Worm (Caenorhabditis elegans) whole organism, L1 larva: ENCODE results near the gene C02F5.13.

Source experiments
- C04F5.9 ChIP-seq: sonication (generic microtip); optimal IDR thresholded peaks from 2 replicates; lab custom pipeline; 2016; ENCODE audit warnings: missing genetic modification characterization, missing compliant biosample characterization
- F16B12.6 ChIP-seq: fragments of 150-350 bp; optimal IDR thresholded peaks from 2 replicates; lab custom pipeline; 2014; ENCODE audit warnings: missing biosample characterization, missing genetic modification characterization
- Y116A8C.19 ChIP-seq: sonication (generic microtip); optimal IDR thresholded peaks from 2 replicates; lab custom pipeline; 2016; ENCODE audit warnings: missing compliant biosample characterization, missing genetic modification characterization, borderline replicate concordance
- aha-1 ChIP-seq: fragments of 150-350 bp; optimal IDR thresholded peaks from 2 replicates; lab custom pipeline; 2014; ENCODE audit warnings: missing biosample characterization, missing genetic modification characterization
- ceh-8 ChIP-seq: fragments of 200-800 bp; sonication (Bioruptor generic); optimal IDR thresholded peaks from 2 replicates; lab custom pipeline; 2018; ENCODE audit warnings: mild to moderate bottlenecking, missing genetic modification characterization, moderate library complexity, missing compliant biosample characterization
- ceh-82 ChIP-seq, 3 experiments: fragments of 150-350 bp in 1 of 3; sonication (generic microtip) in 2 of 3; optimal IDR thresholded peaks; 2 replicates each; lab custom pipeline; 2014 to 2017; ENCODE audit warnings: missing biosample characterization in 3 of 3, missing genetic modification characterization in 3 of 3
- ceh-88 ChIP-seq: fragments of 200-800 bp; sonication (Bioruptor generic); IDR thresholded peaks from 2 replicates; pipeline ENCODE4 v1.3.6; 2022; ENCODE audit warnings: missing genetic modification characterization, missing compliant biosample characterization
- ceh-90 ChIP-seq: sonication (generic microtip); optimal IDR thresholded peaks from 2 replicates; lab custom pipeline; 2016; ENCODE audit warnings: missing genetic modification characterization, missing compliant biosample characterization
- efl-1 ChIP-seq, 4 experiments: fragments of 150-350 bp; optimal IDR thresholded peaks in 3 of 4; peaks in 1 of 4; 1 replicate in 1 of 4; 2 replicates in 3 of 4; lab custom pipeline; 2014; ENCODE audit warnings: missing biosample characterization in 2 of 4, missing genetic modification characterization in 2 of 4, missing genetic modification reagents in 2 of 4
- efl-3 ChIP-seq: fragments of 200-800 bp; sonication (Bioruptor generic); optimal IDR thresholded peaks from 2 replicates; lab custom pipeline; 2018; ENCODE audit warnings: mild to moderate bottlenecking, missing genetic modification characterization, missing compliant biosample characterization
- egl-13 ChIP-seq: sonication (generic microtip); optimal IDR thresholded peaks from 2 replicates; lab custom pipeline; 2016; ENCODE audit warnings: missing genotype, missing genetic modification reagents, missing genetic modification characterization, missing compliant biosample characterization
- elt-3 ChIP-seq, 6 experiments: fragments of 150-350 bp in 1 of 6; sonication (generic microtip); optimal IDR thresholded peaks; 2 replicates each; lab custom pipeline; 2017 to 2018; ENCODE audit warnings: missing biosample characterization in 6 of 6, missing genetic modification characterization in 6 of 6, inconsistent platforms in 1 of 6
- fkh-10 ChIP-seq: sonication (generic microtip); optimal IDR thresholded peaks from 2 replicates; lab custom pipeline; 2017; ENCODE audit warnings: missing biosample characterization, missing genetic modification reagents, missing genetic modification characterization
- fkh-4 ChIP-seq: sonication (generic microtip); optimal IDR thresholded peaks from 2 replicates; lab custom pipeline; 2016; ENCODE audit warnings: missing compliant biosample characterization, missing genetic modification characterization, borderline replicate concordance
- fkh-8 ChIP-seq: sonication (generic microtip); optimal IDR thresholded peaks from 2 replicates; lab custom pipeline; 2016; ENCODE audit warnings: mild to moderate bottlenecking, missing genetic modification characterization, missing compliant biosample characterization
- fos-1 ChIP-seq: fragments of 150-350 bp; optimal IDR thresholded peaks from 2 replicates; lab custom pipeline; 2014; ENCODE audit warnings: missing biosample characterization, missing genetic modification characterization
- hlh-17 ChIP-seq: fragments of 200-800 bp; sonication (Bioruptor generic); optimal IDR thresholded peaks from 2 replicates; lab custom pipeline; 2018; ENCODE audit warnings: missing genetic modification characterization, mild to moderate bottlenecking, missing compliant biosample characterization, moderate library complexity, borderline replicate concordance
- hlh-4 ChIP-seq: sonication (generic microtip); optimal IDR thresholded peaks from 2 replicates; lab custom pipeline; 2016; ENCODE audit warnings: mild to moderate bottlenecking, missing genetic modification characterization, missing compliant biosample characterization
- irx-1 ChIP-seq: sonication (generic microtip); optimal IDR thresholded peaks from 2 replicates; lab custom pipeline; 2016; ENCODE audit warnings: missing genetic modification characterization, missing compliant biosample characterization
- isw-1 ChIP-seq: fragments of 200-800 bp; sonication (Bioruptor generic); IDR thresholded peaks from 2 replicates; pipeline ENCODE4 v1.3.6; 2022; ENCODE audit warnings: missing genetic modification characterization, missing compliant biosample characterization
- lin-13 ChIP-seq: fragments of 150-350 bp; optimal IDR thresholded peaks from 2 replicates; lab custom pipeline; 2014; ENCODE audit warnings: missing biosample characterization, missing genetic modification reagents, missing genetic modification characterization
- lin-14 ChIP-seq: fragments of 200-800 bp; sonication (Bioruptor generic); optimal IDR thresholded peaks from 2 replicates; lab custom pipeline; 2018; ENCODE audit warnings: mild to moderate bottlenecking, missing genetic modification characterization, moderate library complexity, missing compliant biosample characterization
- lin-35 ChIP-seq, 2 experiments: fragments of 150-350 bp; optimal IDR thresholded peaks; 2 replicates each; lab custom pipeline; 2014; ENCODE audit warnings: missing biosample characterization in 2 of 2, missing genetic modification characterization in 2 of 2, missing genetic modification reagents in 2 of 2
- lin-39 ChIP-seq: fragments of 150-350 bp; optimal IDR thresholded peaks from 2 replicates; lab custom pipeline; 2014; ENCODE audit warnings: missing biosample characterization, missing genetic modification reagents, missing genetic modification characterization
- lsy-2 ChIP-seq, 2 experiments: fragments of 150-350 bp; optimal IDR thresholded peaks; 2 replicates each; lab custom pipeline; 2014; ENCODE audit warnings: missing biosample characterization in 2 of 2, missing genetic modification characterization in 2 of 2
- mab-9 ChIP-seq: fragments of 200-800 bp; sonication (Bioruptor generic); IDR thresholded peaks from 2 replicates; pipeline ENCODE4 v1.3.6; 2022; ENCODE audit warnings: missing genetic modification reagents, missing genetic modification characterization, missing compliant biosample characterization
- mep-1 ChIP-seq: fragments of 150-350 bp; optimal IDR thresholded peaks from 2 replicates; lab custom pipeline; 2014; ENCODE audit warnings: missing biosample characterization, missing genetic modification characterization
- nhr-12 ChIP-seq: sonication (generic microtip); optimal IDR thresholded peaks from 2 replicates; lab custom pipeline; 2017; ENCODE audit warnings: missing biosample characterization, missing genetic modification characterization
- nhr-19 ChIP-seq: fragments of 200-800 bp; sonication (Bioruptor generic); conservative IDR thresholded peaks from 2 replicates; pipeline ENCODE4 v1.3.6; 2022; ENCODE audit warnings: missing genetic modification characterization, missing compliant biosample characterization
- nhr-20 ChIP-seq: sonication (generic microtip); optimal IDR thresholded peaks from 2 replicates; lab custom pipeline; 2016; ENCODE audit warnings: mild to moderate bottlenecking, missing genetic modification characterization, missing compliant biosample characterization
- nhr-28 ChIP-seq: fragments of 150-350 bp; optimal IDR thresholded peaks from 2 replicates; lab custom pipeline; 2014; ENCODE audit warnings: missing biosample characterization, missing genetic modification characterization
- nhr-71 ChIP-seq: sonication (generic microtip); optimal IDR thresholded peaks from 2 replicates; lab custom pipeline; 2016; ENCODE audit warnings: mild to moderate bottlenecking, missing genetic modification characterization, moderate library complexity, missing compliant biosample characterization
- nhr-84 ChIP-seq: sonication (generic microtip); optimal IDR thresholded peaks from 2 replicates; lab custom pipeline; 2017; ENCODE audit warnings: missing biosample characterization, missing genetic modification characterization
- nhr-85 ChIP-seq: sonication (generic microtip); peaks from one replicate; lab custom pipeline; 2016; ENCODE audit warnings: missing genetic modification characterization, inconsistent platforms, missing compliant biosample characterization
- pax-3 ChIP-seq: fragments of 200-800 bp; sonication (Bioruptor generic); optimal IDR thresholded peaks from 2 replicates; lab custom pipeline; 2018; ENCODE audit warnings: mild to moderate bottlenecking, missing genetic modification characterization, moderate library complexity, missing compliant biosample characterization
- pqm-1 ChIP-seq: sonication (generic microtip); optimal IDR thresholded peaks from 3 replicates; lab custom pipeline; 2017; ENCODE audit warnings: missing biosample characterization, missing genetic modification characterization
- rnt-1 ChIP-seq: sonication (generic microtip); optimal IDR thresholded peaks from 2 replicates; lab custom pipeline; 2016; ENCODE audit warnings: mild to moderate bottlenecking, missing genetic modification characterization, moderate library complexity, missing compliant biosample characterization
- snpc-4 ChIP-seq: fragments of 150-350 bp; optimal IDR thresholded peaks from 2 replicates; lab custom pipeline; 2014; ENCODE audit warnings: missing biosample characterization, missing genetic modification characterization
- snu-23 ChIP-seq: sonication (generic microtip); optimal IDR thresholded peaks from 2 replicates; lab custom pipeline; 2016; ENCODE audit warnings: missing genetic modification characterization, missing compliant biosample characterization
- sox-4 ChIP-seq: sonication (generic microtip); optimal IDR thresholded peaks from 2 replicates; lab custom pipeline; 2016; ENCODE audit warnings: missing genetic modification characterization, missing compliant biosample characterization
- sptf-1 ChIP-seq: fragments of 150-350 bp; optimal IDR thresholded peaks from 2 replicates; lab custom pipeline; 2014; ENCODE audit warnings: missing biosample characterization, missing genetic modification characterization
- sup-37 ChIP-seq: fragments of 200-800 bp; sonication (Bioruptor generic); optimal IDR thresholded peaks from 2 replicates; lab custom pipeline; 2018; ENCODE audit warnings: mild to moderate bottlenecking, missing genetic modification characterization, missing compliant biosample characterization
- swsn-7 ChIP-seq: sonication (generic microtip); optimal IDR thresholded peaks from 2 replicates; lab custom pipeline; 2016; ENCODE audit warnings: missing genetic modification characterization, missing compliant biosample characterization
- tlp-1 ChIP-seq: fragments of 150-350 bp; optimal IDR thresholded peaks from 2 replicates; lab custom pipeline; 2014; ENCODE audit warnings: missing biosample characterization, missing genetic modification characterization
- unc-62 ChIP-seq: fragments of 150-350 bp; optimal IDR thresholded peaks from 2 replicates; lab custom pipeline; 2014; ENCODE audit warnings: missing biosample characterization, missing genetic modification reagents, missing genetic modification characterization
- unc-86 ChIP-seq: sonication (generic microtip); optimal IDR thresholded peaks from 2 replicates; lab custom pipeline; 2016; ENCODE audit warnings: missing genetic modification characterization, missing compliant biosample characterization
- unc-98 ChIP-seq: fragments of 200-800 bp; sonication (Bioruptor generic); IDR thresholded peaks from 2 replicates; pipeline ENCODE4 v1.3.6; 2022; ENCODE audit warnings: missing genetic modification characterization, missing compliant biosample characterization
- vab-15 ChIP-seq: sonication (generic microtip); optimal IDR thresholded peaks from 2 replicates; lab custom pipeline; 2017; ENCODE audit warnings: missing genotype, mild to moderate bottlenecking, missing genetic modification characterization, missing compliant biosample characterization
- xbp-1 ChIP-seq: sonication (generic microtip); optimal IDR thresholded peaks from 2 replicates; lab custom pipeline; 2016; ENCODE audit warnings: missing genetic modification characterization, missing compliant biosample characterization
- ztf-11 ChIP-seq, 2 experiments: sonication (generic microtip); optimal IDR thresholded peaks; 2 replicates each; lab custom pipeline; 2016 to 2017; ENCODE audit warnings: missing genetic modification characterization in 2 of 2, missing biosample characterization in 1 of 2, missing compliant biosample characterization in 1 of 2
- ztf-4 ChIP-seq: fragments of 150-350 bp; optimal IDR thresholded peaks from 2 replicates; lab custom pipeline; 2014; ENCODE audit warnings: missing biosample characterization, missing genetic modification characterization

C02F5.13 gene

DNA sequence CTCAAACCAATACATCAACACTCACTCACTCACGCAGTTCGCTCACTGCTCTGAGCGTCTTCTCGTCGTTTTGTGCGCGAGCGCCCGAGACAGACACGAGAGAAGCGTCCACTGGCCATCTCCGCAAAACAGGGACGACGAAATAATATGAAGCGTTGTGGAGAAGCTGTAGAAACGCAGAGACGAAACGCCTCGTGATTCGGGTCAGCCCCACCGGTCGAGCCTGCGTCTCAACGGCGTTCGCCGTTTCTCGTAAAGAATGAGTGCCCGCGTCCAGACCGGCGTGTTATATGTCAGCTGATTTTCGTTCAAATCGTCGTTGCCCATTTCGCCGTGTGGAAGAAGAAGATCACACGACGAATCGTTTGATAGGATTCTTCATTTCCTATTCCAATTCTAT is 19.6 kb upstream of the C02F5.13 start, which contains the start of gene fbxl-1 (continued):
- TF ChIP-seq swsn-7 (tag; lab: Kevin White, UChicago) (peak; percentile 77), nhr-19 (GFP tag; lab: Robert Waterston, UW) (peak; percentile 71), ztf-4 (peak; percentile 60), unc-62 (no peak), fos-1 (tag; lab: Kevin White, UChicago) (peak; percentile 43), snu-23 (GFP tag; lab: Kevin White, UChicago) (peak; percentile 87), pax-3 (tag; lab: Kevin White, UChicago) (peak; percentile 64), xbp-1 (tag; lab: Kevin White, UChicago) (peak; percentile 73), vab-15 (no peak), nhr-28 (no peak), sptf-1 (no peak), lin-13 (GFP tag; lab: Kevin White, UChicago) (peak; percentile 65), unc-86 (tag; lab: Kevin White, UChicago) (peak; percentile 96), sox-4 (tag; lab: Kevin White, UChicago) (peak; percentile 73), isw-1 (GFP tag; lab: Robert Waterston, UW) (peak; percentile 48), F16B12.6 (tag; lab: Kevin White, UChicago) (peak; percentile 50), irx-1 (tag; lab: Kevin White, UChicago) (peak; percentile 29), ceh-82 (tag; optimal IDR thresholded peaks at IDR 0.05; lab: Kevin White, UChicago) (peak; percentile 25 to 70 (median 47)), efl-1 (optimal IDR thresholded peaks at IDR 0.05; lab: Kevin White, UChicago) (peak; percentile 68 to 70), efl-1 (GFP tag; optimal IDR thresholded peaks at IDR 0.05 in 1 of 2; lab: Kevin White, UChicago) (peak; percentile 48 to 97), nhr-12 (no peak), efl-3 (GFP tag; lab: Kevin White, UChicago) (no peak)
- TF ChIP-seq, all 84 proteins: peak for 47

DNA sequence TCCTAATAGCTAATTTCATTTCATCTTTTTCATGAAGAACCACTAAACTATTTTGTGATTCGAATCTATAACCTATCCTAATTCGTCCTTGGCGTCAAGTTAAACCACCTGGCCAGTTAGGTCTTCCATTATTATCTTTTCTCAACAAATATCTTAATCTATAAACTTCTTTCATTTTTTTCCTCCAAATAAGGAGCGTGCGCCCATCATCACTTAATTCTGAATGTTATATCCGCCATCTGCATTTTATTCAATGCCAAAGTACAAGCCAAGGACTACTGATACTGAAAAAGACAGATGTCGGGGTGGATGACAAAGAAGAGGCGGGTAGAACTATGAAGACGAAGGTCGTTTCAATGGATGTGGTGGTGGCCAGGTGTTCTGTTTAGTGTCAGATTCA is 18.2 kb upstream of the C02F5.13 start:
- TF ChIP-seq F16B12.6 (tag; lab: Kevin White, UChicago) (no peak), lsy-2 (tag; optimal IDR thresholded peaks at IDR 0.05; lab: Kevin White, UChicago) (peak in 1 of 2 experiments; percentile 18), lin-39 (tag; lab: Kevin White, UChicago) (no peak), pax-3 (tag; lab: Kevin White, UChicago) (no peak), fkh-10 (GFP tag; lab: Kevin White, UChicago) (no peak), elt-3 (tag; optimal IDR thresholded peaks at IDR 0.05; lab: Kevin White, UChicago) (peak in 1 of 6 experiments; percentile 39), lin-14 (peak; percentile 63), ceh-8 (GFP tag; lab: Kevin White, UChicago) (no peak), mep-1 (peak; percentile 56), C04F5.9 (no peak), lin-13 (GFP tag; lab: Kevin White, UChicago) (peak; percentile 11), ceh-88 (GFP tag; lab: Robert Waterston, UW) (no peak), nhr-20 (tag; lab: Kevin White, UChicago) (no peak), egl-13 (no peak), Y116A8C.19 (tag; lab: Kevin White, UChicago) (no peak), hlh-4 (tag; lab: Kevin White, UChicago) (no peak), tlp-1 (tag; lab: Kevin White, UChicago) (no peak), pqm-1 (tag; lab: Kevin White, UChicago) (no peak), vab-15 (no peak), hlh-17 (GFP tag; lab: Kevin White, UChicago) (no peak), lin-35 (GFP tag; optimal IDR thresholded peaks at IDR 0.05; lab: Kevin White, UChicago) (no peak), snpc-4 (no peak), aha-1 (tag; lab: Kevin White, UChicago) (no peak), ceh-90 (no peak), mab-9 (GFP tag; lab: Robert Waterston, UW) (no peak), ceh-82 (tag; optimal IDR thresholded peaks at IDR 0.05; lab: Kevin White, UChicago) (no peak), efl-1 (optimal IDR thresholded peaks at IDR 0.05; lab: Kevin White, UChicago) (no peak), efl-1 (GFP tag; optimal IDR thresholded peaks at IDR 0.05 in 1 of 2; lab: Kevin White, UChicago) (peak in 1 of 2 experiments; percentile 0), rnt-1 (tag; lab: Kevin White, UChicago) (no peak), nhr-71 (tag; lab: Kevin White, UChicago) (peak; percentile 16), fkh-4 (tag; lab: Kevin White, UChicago) (no peak), nhr-84 (tag; lab: Kevin White, UChicago) (no peak), nhr-85 (peak; percentile 79), ztf-11 (tag; optimal IDR thresholded peaks at IDR 0.05; lab: Kevin White, UChicago) (no peak), sup-37 (no peak), fkh-8 (tag; lab: Kevin White, UChicago) (no peak), unc-98 (no peak)
